Fruit fly (Drosophila melanogaster) whole organism, embryonic: Measurements from ENCODE around the gene mbc.

Experiments used
- Atf-2 ChIP-seq: fragments of 200-800 bp; sonication (Bioruptor generic); optimal IDR thresholded peaks from 2 replicates; lab custom pipeline; 2016; ENCODE audit warnings: missing biosample characterization, missing genetic modification characterization
- Blimp-1 ChIP-seq: fragments of 200-800 bp; sonication (Bioruptor generic); optimal IDR thresholded peaks from 3 replicates; lab custom pipeline; 2018; ENCODE audit warnings: missing biosample characterization, missing genetic modification characterization, mild to moderate bottlenecking, moderate library complexity, missing genetic modification reagents
- CG11696 ChIP-seq: fragments of 200-800 bp; sonication (Bioruptor generic); IDR thresholded peaks from 2 replicates; pipeline ENCODE4 v1.3.6; 2022; ENCODE audit warnings: missing biosample characterization, missing genetic modification characterization
- CG12391 ChIP-seq: fragments of 200-800 bp; sonication (Bioruptor generic); optimal IDR thresholded peaks from 3 replicates; lab custom pipeline; 2018; ENCODE audit warnings: missing biosample characterization, mild to moderate bottlenecking, missing genetic modification characterization, moderate library complexity
- CG15011 ChIP-seq: fragments of 200-800 bp; sonication (Bioruptor generic); optimal IDR thresholded peaks from 3 replicates; lab custom pipeline; 2018; ENCODE audit warnings: missing biosample characterization, mild to moderate bottlenecking, missing genetic modification characterization
- CG15269 ChIP-seq: fragments of 200-800 bp; sonication (Bioruptor generic); optimal IDR thresholded peaks from 2 replicates; lab custom pipeline; 2018; ENCODE audit warnings: missing biosample characterization, mild to moderate bottlenecking, missing genetic modification characterization, moderate library complexity
- CG16779 ChIP-seq: fragments of 200-800 bp; sonication (Bioruptor generic); IDR thresholded peaks from 2 replicates; pipeline ENCODE4 v1.3.6; 2022; ENCODE audit warnings: missing biosample characterization, missing genetic modification characterization
- CG17186 ChIP-seq: fragments of 200-800 bp; sonication (Bioruptor generic); optimal IDR thresholded peaks from 3 replicates; lab custom pipeline; 2017; ENCODE audit warnings: missing biosample characterization, missing genetic modification reagents, missing genetic modification characterization
- CG17359 ChIP-seq: fragments of 200-800 bp; sonication (Bioruptor generic); optimal IDR thresholded peaks from 3 replicates; lab custom pipeline; 2018; ENCODE audit warnings: missing biosample characterization, mild to moderate bottlenecking, missing genetic modification characterization, moderate library complexity
- CG31388 ChIP-seq: fragments of 200-800 bp; sonication (Bioruptor generic); optimal IDR thresholded peaks from 2 replicates; lab custom pipeline; 2016; ENCODE audit warnings: missing biosample characterization, missing genetic modification characterization
- CG31441 ChIP-seq: fragments of 200-800 bp; sonication (Bioruptor generic); IDR thresholded peaks from 2 replicates; pipeline ENCODE4 v1.3.6; 2022; ENCODE audit warnings: missing biosample characterization, missing genetic modification characterization
- CG32532 ChIP-seq: fragments of 200-800 bp; sonication (Bioruptor generic); IDR thresholded peaks from 2 replicates; pipeline ENCODE4 v1.3.6; 2022; ENCODE audit warnings: missing biosample characterization, missing genetic modification characterization
- CG34376 ChIP-seq: fragments of 200-800 bp; sonication (Bioruptor generic); optimal IDR thresholded peaks from 2 replicates; lab custom pipeline; 2018; ENCODE audit warnings: missing biosample characterization, mild to moderate bottlenecking, missing genetic modification characterization
- CG6254 ChIP-seq: fragments of 200-800 bp; sonication (Bioruptor generic); optimal IDR thresholded peaks from 3 replicates; lab custom pipeline; 2017; ENCODE audit warnings: mild to moderate bottlenecking, missing biosample characterization, missing genetic modification reagents, missing genetic modification characterization
- CG7556 ChIP-seq: fragments of 200-800 bp; sonication (Bioruptor generic); optimal IDR thresholded peaks from 2 replicates; lab custom pipeline; 2017; ENCODE audit warnings: missing biosample characterization, mild to moderate bottlenecking, missing genetic modification characterization
- CG7839 ChIP-seq: fragments of 200-800 bp; sonication (Bioruptor generic); optimal IDR thresholded peaks from 3 replicates; lab custom pipeline; 2018; ENCODE audit warnings: missing biosample characterization, mild to moderate bottlenecking, missing genetic modification characterization, moderate library complexity
- CG8089 ChIP-seq: fragments of 200-800 bp; sonication (Bioruptor generic); optimal IDR thresholded peaks from 3 replicates; lab custom pipeline; 2016; ENCODE audit warnings: missing biosample characterization, missing genetic modification characterization
- CG9215 ChIP-seq: fragments of 200-800 bp; sonication (Bioruptor generic); IDR thresholded peaks from 2 replicates; pipeline ENCODE4 v1.3.6; 2022; ENCODE audit warnings: missing biosample characterization, missing genetic modification characterization
- CG9437 ChIP-seq: fragments of 200-800 bp; sonication (Bioruptor generic); optimal IDR thresholded peaks from 2 replicates; lab custom pipeline; 2018; ENCODE audit warnings: missing biosample characterization, mild to moderate bottlenecking, missing genetic modification characterization
- CrebB ChIP-seq: fragments of 200-800 bp; sonication (Bioruptor generic); optimal IDR thresholded peaks from 3 replicates; lab custom pipeline; 2018; ENCODE audit warnings: missing biosample characterization, mild to moderate bottlenecking, missing genetic modification characterization
- D19A ChIP-seq: fragments of 200-800 bp; optimal IDR thresholded peaks from 3 replicates; lab custom pipeline; 2019; ENCODE audit warnings: missing biosample characterization, mild to moderate bottlenecking, missing genetic modification characterization, moderate library complexity
- Drgx ChIP-seq: fragments of 200-800 bp; sonication (Bioruptor generic); IDR thresholded peaks from 2 replicates; pipeline ENCODE4 v1.3.6; 2022; ENCODE audit warnings: missing biosample characterization, missing genetic modification characterization
- ERR ChIP-seq: fragments of 200-800 bp; sonication (Bioruptor generic); optimal IDR thresholded peaks from 2 replicates; lab custom pipeline; 2016; ENCODE audit warnings: missing biosample characterization, missing genetic modification characterization
- Gsc ChIP-seq: fragments of 200-800 bp; sonication (Bioruptor generic); IDR thresholded peaks from 2 replicates; pipeline ENCODE4 v1.3.6; 2022; ENCODE audit warnings: missing biosample characterization, missing genetic modification characterization
- H2.0 ChIP-seq: fragments of 200-800 bp; sonication (Bioruptor generic); IDR thresholded peaks from 2 replicates; pipeline ENCODE4 v1.3.6; 2022; ENCODE audit warnings: missing biosample characterization, missing genetic modification characterization
- Hr51 ChIP-seq, 2 experiments: fragments of 200-800 bp; sonication (Bioruptor generic); optimal IDR thresholded peaks; 2 replicates in 1 of 2; 3 replicates in 1 of 2; lab custom pipeline; 2016 to 2018; ENCODE audit warnings: missing biosample characterization in 2 of 2, missing genetic modification characterization in 2 of 2, mild to moderate bottlenecking in 1 of 2, moderate library complexity in 1 of 2
- Hsf ChIP-seq: fragments of 200-800 bp; sonication (Bioruptor generic); optimal IDR thresholded peaks from 3 replicates; lab custom pipeline; 2016; ENCODE audit warnings: missing biosample characterization, missing genetic modification characterization
- Meics ChIP-seq: fragments of 200-800 bp; sonication (Bioruptor generic); optimal IDR thresholded peaks from 2 replicates; lab custom pipeline; 2017; ENCODE audit warnings: missing biosample characterization, mild to moderate bottlenecking, missing genetic modification characterization
- NfI ChIP-seq: fragments of 200-800 bp; sonication (Bioruptor generic); optimal IDR thresholded peaks from 3 replicates; lab custom pipeline; 2018; ENCODE audit warnings: missing biosample characterization, mild to moderate bottlenecking, missing genetic modification characterization, moderate library complexity
- Rfx ChIP-seq: fragments of 200-800 bp; sonication (Bioruptor generic); IDR thresholded peaks from 2 replicates; pipeline ENCODE4 v1.3.6; 2022; ENCODE audit warnings: missing biosample characterization, missing genetic modification characterization
- Sin3A ChIP-seq: fragments of >200 bp; optimal IDR thresholded peaks from 2 replicates; lab custom pipeline; 2018
- Ssrp ChIP-seq: fragments of 200-800 bp; sonication (Bioruptor generic); optimal IDR thresholded peaks from 2 replicates; lab custom pipeline; 2018; ENCODE audit warnings: missing biosample characterization, mild to moderate bottlenecking, missing genetic modification characterization, moderate library complexity
- al ChIP-seq: fragments of 200-800 bp; sonication (Bioruptor generic); IDR thresholded peaks from 2 replicates; pipeline ENCODE4 v1.3.6; 2022; ENCODE audit warnings: missing biosample characterization, missing genetic modification characterization
- chinmo ChIP-seq: fragments of 200-800 bp; sonication (Bioruptor generic); IDR thresholded peaks from 4 replicates; pipeline ENCODE4 v1.3.6; 2022; ENCODE audit warnings: missing biosample characterization, missing genetic modification characterization; ENCODE audit not compliant: partially characterized antibody
- ci ChIP-seq: fragments of 200-800 bp; sonication (Bioruptor generic); IDR thresholded peaks from 3 replicates; pipeline ENCODE4 v1.3.6; 2022; ENCODE audit warnings: missing biosample characterization, missing genetic modification characterization
- eve ChIP-seq, 2 experiments: fragments of >200 bp; optimal IDR thresholded peaks; 2 replicates each; lab custom pipeline; 2017; ENCODE audit warnings: missing biosample characterization in 2 of 2, missing genetic modification characterization in 2 of 2
- fd96Cb ChIP-seq: fragments of 200-800 bp; sonication (Bioruptor generic); optimal IDR thresholded peaks from 2 replicates; lab custom pipeline; 2018; ENCODE audit warnings: missing biosample characterization, mild to moderate bottlenecking, missing genetic modification characterization, moderate library complexity
- gcm ChIP-seq: fragments of 200-800 bp; sonication (Bioruptor generic); optimal IDR thresholded peaks from 2 replicates; lab custom pipeline; 2019; ENCODE audit warnings: missing biosample characterization, mild to moderate bottlenecking, missing genetic modification characterization, moderate library complexity
- jigr1 ChIP-seq: fragments of 200-800 bp; sonication (Bioruptor generic); IDR thresholded peaks from 3 replicates; pipeline ENCODE4 v1.3.6; 2022; ENCODE audit warnings: missing biosample characterization, missing genetic modification characterization
- nom ChIP-seq: fragments of 200-800 bp; sonication (Bioruptor generic); optimal IDR thresholded peaks from 2 replicates; lab custom pipeline; 2017; ENCODE audit warnings: missing biosample characterization, missing genetic modification characterization, mild to moderate bottlenecking, moderate library complexity, missing genetic modification reagents
- oc ChIP-seq: fragments of 200-800 bp; sonication (Bioruptor generic); optimal IDR thresholded peaks from 2 replicates; lab custom pipeline; 2018; ENCODE audit warnings: missing biosample characterization, mild to moderate bottlenecking, missing genetic modification characterization, moderate library complexity
- p53 ChIP-seq: fragments of 200-800 bp; sonication (Bioruptor generic); optimal IDR thresholded peaks from 2 replicates; lab custom pipeline; 2016; ENCODE audit warnings: missing biosample characterization, missing genetic modification characterization
- pros ChIP-seq: fragments of 200-800 bp; sonication (Bioruptor generic); optimal IDR thresholded peaks from 3 replicates; lab custom pipeline; 2019; ENCODE audit warnings: missing biosample characterization, mild to moderate bottlenecking, missing genetic modification characterization, moderate library complexity
- sens ChIP-seq: fragments of 200-800 bp; sonication (Bioruptor generic); peaks from one replicate; lab custom pipeline; 2016; ENCODE audit warnings: missing biosample characterization, missing genetic modification characterization
- seq ChIP-seq: fragments of 200-800 bp; sonication (Bioruptor generic); IDR thresholded peaks from 2 replicates; pipeline ENCODE4 v1.3.6; 2022; ENCODE audit warnings: missing biosample characterization, missing genetic modification characterization
- wek ChIP-seq: fragments of 200-800 bp; sonication (Bioruptor generic); optimal IDR thresholded peaks from 3 replicates; lab custom pipeline; 2018; ENCODE audit warnings: missing biosample characterization, mild to moderate bottlenecking, missing genetic modification characterization, moderate library complexity
- z ChIP-seq: fragments of 200-800 bp; sonication (Bioruptor generic); IDR thresholded peaks from 3 replicates; pipeline ENCODE4 v1.3.6; 2022; ENCODE audit warnings: missing biosample characterization, missing genetic modification characterization
- zf30C ChIP-seq: fragments of 200-800 bp; sonication (Bioruptor generic); optimal IDR thresholded peaks from 3 replicates; lab custom pipeline; 2018; ENCODE audit warnings: missing biosample characterization, mild to moderate bottlenecking, missing genetic modification characterization
- zfh1 ChIP-seq: fragments of 200-800 bp; sonication (Bioruptor generic); IDR thresholded peaks from 3 replicates; pipeline ENCODE4 v1.3.6; 2022; ENCODE audit warnings: missing biosample characterization, missing genetic modification characterization

mbc gene

DNA sequence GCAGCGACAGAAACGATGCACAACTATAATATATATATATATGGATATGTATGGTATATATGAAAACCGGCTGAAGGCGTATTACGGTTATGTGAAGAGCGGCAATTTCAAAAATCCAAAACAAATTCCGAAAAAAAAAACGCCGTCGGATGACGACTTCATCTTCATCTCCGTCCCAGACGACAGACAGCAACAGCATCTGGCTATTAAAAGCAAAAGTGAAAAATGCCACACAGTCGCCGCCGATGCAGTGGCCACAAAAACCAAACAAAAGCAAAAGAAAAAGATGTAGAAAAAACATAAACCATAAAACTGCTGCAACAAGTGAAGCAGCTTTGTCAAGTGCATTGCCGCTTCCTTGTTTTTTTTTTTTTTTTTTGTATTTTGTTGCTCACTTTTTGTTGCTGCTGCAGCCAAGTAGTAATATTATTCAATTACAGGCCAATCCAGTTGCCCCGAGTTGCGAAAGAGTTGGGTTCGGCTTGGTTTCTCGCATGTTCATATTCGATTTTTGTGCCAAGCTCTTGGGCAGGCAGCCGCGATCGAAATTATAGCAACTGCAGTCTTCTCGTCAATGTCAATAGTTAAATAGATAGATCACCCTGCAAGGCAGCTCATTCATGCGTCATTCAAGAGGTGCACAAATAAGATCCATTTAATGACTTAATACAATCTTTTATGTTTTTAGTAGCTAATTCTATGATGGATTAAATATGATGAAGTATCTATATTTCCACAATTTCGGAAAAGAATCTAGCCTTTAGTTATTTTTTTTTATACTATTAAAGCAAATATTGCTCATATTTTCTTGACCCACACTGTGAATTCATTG is 46.8 kb upstream of the mbc start (continued):
- peak in 1 of 2 experiments; percentile 48 for TF ChIP-seq Hr51 (GFP tag; optimal IDR thresholded peaks at IDR 0.05; lab: Kevin White, UChicago)
- peak; percentile 1 for TF ChIP-seq CG7556 (GFP tag; lab: Kevin White, UChicago)
- no peak for TF ChIP-seq CG8089 (GFP tag; lab: Kevin White, UChicago)
- TF ChIP-seq CG12391 (tag; lab: Kevin White, UChicago) = peak; percentile 25
- peak; percentile 7 for TF ChIP-seq CG9437 (GFP tag; lab: Kevin White, UChicago)
- no peak for TF ChIP-seq fd96Cb (tag; lab: Kevin White, UChicago)
- no peak for TF ChIP-seq NfI
- TF ChIP-seq CG11696 (GFP tag; lab: Robert Waterston, UW) = peak; percentile 58
- TF ChIP-seq pros (GFP tag; lab: Kevin White, UChicago) = no peak
- TF ChIP-seq Ssrp (tag; lab: Kevin White, UChicago) = peak; percentile 30
- peak in 1 of 2 experiments; percentile 81 for TF ChIP-seq eve (GFP tag; optimal IDR thresholded peaks at IDR 0.05; lab: Kevin White, UChicago)
- peak; percentile 75 for TF ChIP-seq sens (GFP tag; lab: Kevin White, UChicago)
- TF ChIP-seq Sin3A (lab: Kevin White, UChicago) = no peak
- TF ChIP-seq Gsc (GFP tag; lab: Robert Waterston, UW) = no peak
- peak; percentile 31 for TF ChIP-seq CG15269
- TF ChIP-seq zfh1 (GFP tag; lab: Robert Waterston, UW) = peak; percentile 39; the same call in 1 of the 3 replicates
- TF ChIP-seq Atf-2 (GFP tag; lab: Kevin White, UChicago) = no peak
- no peak for TF ChIP-seq H2.0 (GFP tag; lab: Robert Waterston, UW)
- peak; percentile 42 for TF ChIP-seq nom (GFP tag; lab: Kevin White, UChicago)
- TF ChIP-seq Blimp-1 = peak; percentile 92
- no peak for TF ChIP-seq CG16779
- no peak for TF ChIP-seq Rfx
- peak; percentile 24 for TF ChIP-seq Hsf
- no peak for TF ChIP-seq CG17186
- TF ChIP-seq chinmo (GFP tag; lab: Robert Waterston, UW) = 0 out of 4 replicates have a peak, but pooled peaks have one; percentile 54
- 0 out of 2 replicates have a peak, but pooled peaks have one; percentile 24 for TF ChIP-seq CG31441 (GFP tag; lab: Robert Waterston, UW)
- TF ChIP-seq wek (GFP tag; lab: Kevin White, UChicago) = no peak
- no peak for TF ChIP-seq Meics
- peak; percentile 3 for TF ChIP-seq CG31388
- TF ChIP-seq CG34376 (GFP tag; lab: Kevin White, UChicago) = no peak
- TF ChIP-seq CG6254 (GFP tag; lab: Kevin White, UChicago) = peak; percentile 23
- peak; percentile 67 for TF ChIP-seq Drgx (GFP tag; lab: Robert Waterston, UW)
- TF ChIP-seq CG7839 (tag; lab: Kevin White, UChicago) = peak; percentile 14
- peak; percentile 7 for TF ChIP-seq CG17359 (tag; lab: Kevin White, UChicago)
- no peak for TF ChIP-seq jigr1 (GFP tag; lab: Robert Waterston, UW)
- TF ChIP-seq seq (GFP tag; lab: Robert Waterston, UW) = no peak
- TF ChIP-seq zf30C (GFP tag; lab: Kevin White, UChicago) = no peak
- no peak for TF ChIP-seq CrebB (tag; lab: Kevin White, UChicago)
- no peak for TF ChIP-seq ERR (GFP tag; lab: Kevin White, UChicago)
- no peak for TF ChIP-seq CG15011
- TF ChIP-seq oc (tag; lab: Kevin White, UChicago) = peak; percentile 18
- no peak for TF ChIP-seq al (GFP tag; lab: Robert Waterston, UW)
- TF ChIP-seq D19A (tag; lab: Kevin White, UChicago) = no peak
- TF ChIP-seq ci (GFP tag; lab: Robert Waterston, UW) = peak; percentile 40; the same call in 1 of the 3 replicates
- TF ChIP-seq gcm (GFP tag; lab: Kevin White, UChicago) = no peak
- no peak for TF ChIP-seq p53 (GFP tag; lab: Kevin White, UChicago)
- no peak for TF ChIP-seq CG9215 (GFP tag; lab: Robert Waterston, UW)
- TF ChIP-seq CG32532 = no peak
- no peak for TF ChIP-seq z (GFP tag; lab: Robert Waterston, UW)
